Fruit fly (Drosophila melanogaster) S2 (cell line): ENCODE results near the gene CG33641.

ENCODE experiments used
- CG8478 ChIP-seq: fragments of >200 bp; optimal IDR thresholded peaks from 2 replicates; lab custom pipeline; 2018
- CTCF ChIP-seq, 2 experiments: fragments of >200 bp; optimal IDR thresholded peaks; 2 replicates each; lab custom pipeline; 2018

dm6 chr2L:13532524-13532923 is 3.7 kb downstream of the CG33641 start, which contains the start of gene CG33645:
- TF ChIP-seq CG8478 (no peak), CTCF (optimal IDR thresholded peaks at IDR 0.05; lab: Kevin White, UChicago) (no peak)
